Worm (Caenorhabditis elegans) whole organism, late embryonic: ENCODE results near the gene hsp-16.2.

Experiments
- K09A11.1 ChIP-seq: sonication (generic microtip); optimal IDR thresholded peaks from 2 replicates; lab custom pipeline; 2017; ENCODE audit warnings: antibody characterized with exemption, mild to moderate bottlenecking, missing genetic modification characterization, missing compliant biosample characterization; ENCODE audit not compliant: insufficient read depth
- mec-3 ChIP-seq: sonication (generic microtip); optimal IDR thresholded peaks from 2 replicates; lab custom pipeline; 2016; ENCODE audit warnings: borderline replicate concordance, missing genetic modification characterization, missing compliant biosample characterization
- pag-3 ChIP-seq: sonication (generic microtip); optimal IDR thresholded peaks from 2 replicates; lab custom pipeline; 2016; ENCODE audit warnings: missing compliant biosample characterization, missing genetic modification characterization, borderline replicate concordance
- pqm-1 ChIP-seq: sonication (generic microtip); optimal IDR thresholded peaks from 2 replicates; lab custom pipeline; 2016; ENCODE audit warnings: missing genetic modification characterization, missing compliant biosample characterization

DNA sequence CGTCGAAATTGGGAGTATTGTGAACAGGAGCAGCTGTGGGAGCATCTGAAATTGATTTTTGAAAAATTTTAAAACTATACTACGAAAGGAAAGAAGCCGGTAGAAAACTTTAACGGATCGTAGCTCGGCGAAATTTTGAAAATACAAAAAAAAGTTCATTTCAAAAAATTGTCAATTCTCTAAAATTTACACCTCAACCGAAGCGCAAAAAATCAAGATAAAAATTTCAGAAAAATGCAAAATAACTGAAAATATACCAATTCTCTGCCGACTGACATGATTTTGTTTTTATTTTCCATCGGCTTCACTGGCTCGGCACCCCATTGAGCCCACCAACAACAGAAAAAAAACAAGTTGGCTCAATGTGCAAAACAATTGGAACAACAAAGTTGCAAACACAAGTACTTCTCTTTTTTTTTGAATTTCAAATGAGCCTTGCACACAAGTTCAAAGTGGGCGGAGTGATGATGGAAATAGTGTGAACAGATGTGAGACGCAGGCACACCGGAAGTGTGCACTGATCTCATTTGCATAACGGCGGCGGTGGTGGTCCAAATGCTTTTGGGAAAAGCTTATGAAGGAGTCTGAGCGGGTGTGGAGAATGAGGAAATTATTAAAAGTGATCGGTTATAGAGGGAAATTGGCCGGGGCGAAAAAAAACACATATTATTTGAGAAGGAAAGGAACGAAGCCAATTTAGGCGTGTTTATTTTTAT, 29.7 kb downstream of the hsp-16.2 start, which contains the start of gene F36H9.7:
- TF ChIP-seq mec-3 (tag; lab: Kevin White, UChicago) (no peak), pqm-1 (no peak), pag-3 (tag; lab: Kevin White, UChicago) (no peak), K09A11.1 (tag; lab: Kevin White, UChicago) (no peak)
